Fruit fly (Drosophila melanogaster) whole organism: ENCODE measurements around the gene Nadsyn.

Experiments
- CG8478 ChIP-seq: fragments of >200 bp; optimal IDR thresholded peaks from 2 replicates; lab custom pipeline; 2018; ENCODE audit warnings: inconsistent platforms
- Dll ChIP-seq: fragments of >200 bp; optimal IDR thresholded peaks from 2 replicates; lab custom pipeline; 2017
- EcR ChIP-seq, 2 experiments: fragments of >200 bp; optimal IDR thresholded peaks; 2 replicates each; lab custom pipeline; 2017; ENCODE audit warnings: missing biosample characterization in 2 of 2, missing genetic modification characterization in 2 of 2, missing genetic modification reagents in 2 of 2
- pan ChIP-seq: fragments of >200 bp; optimal IDR thresholded peaks from 2 replicates; lab custom pipeline; 2017
- psq ChIP-seq: fragments of >200 bp; optimal IDR thresholded peaks from 2 replicates; lab custom pipeline; 2017
- usp ChIP-seq: fragments of >200 bp; optimal IDR thresholded peaks from 2 replicates; lab custom pipeline; 2017; ENCODE audit warnings: missing biosample characterization, missing genetic modification characterization, mixed read lengths

Gene Nadsyn

DNA sequence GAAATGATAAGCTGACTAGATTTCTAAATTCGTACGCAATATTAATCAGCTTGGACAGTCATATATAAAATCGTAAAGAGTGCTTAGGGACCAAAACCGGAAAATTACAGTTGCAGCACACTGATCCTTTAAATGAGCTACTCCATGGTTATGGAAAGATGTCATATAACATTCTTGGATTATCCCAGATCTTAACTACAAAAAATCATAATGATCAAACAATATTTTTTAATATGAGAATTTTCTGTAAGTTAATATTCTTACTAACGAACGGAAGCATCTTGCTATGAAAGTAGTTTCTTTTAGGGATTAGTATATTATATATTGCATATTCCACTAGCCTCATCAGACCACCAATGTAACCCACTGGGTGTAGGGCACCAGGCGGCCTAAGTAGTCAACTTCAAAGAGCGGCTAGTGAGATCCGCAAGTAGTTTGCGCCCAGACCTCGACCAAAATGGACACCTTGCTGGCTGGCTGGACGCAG is 41.6 kb downstream of the Nadsyn start, which contains the start of gene CG11162:
CG11162 (plus strand) TSS at position 437 of the 487 bp plus-strand sequence.
- no peak for TF ChIP-seq psq (lab: Kevin White, UChicago)
- no peak for TF ChIP-seq Dll (lab: Kevin White, UChicago)
- TF ChIP-seq CG8478 (lab: Kevin White, UChicago), result no peak
- no peak for TF ChIP-seq EcR (GFP tag; optimal IDR thresholded peaks at IDR 0.05; lab: Kevin White, UChicago)
- TF ChIP-seq usp, result no peak
- TF ChIP-seq pan (lab: Kevin White, UChicago), result no peak

DNA sequence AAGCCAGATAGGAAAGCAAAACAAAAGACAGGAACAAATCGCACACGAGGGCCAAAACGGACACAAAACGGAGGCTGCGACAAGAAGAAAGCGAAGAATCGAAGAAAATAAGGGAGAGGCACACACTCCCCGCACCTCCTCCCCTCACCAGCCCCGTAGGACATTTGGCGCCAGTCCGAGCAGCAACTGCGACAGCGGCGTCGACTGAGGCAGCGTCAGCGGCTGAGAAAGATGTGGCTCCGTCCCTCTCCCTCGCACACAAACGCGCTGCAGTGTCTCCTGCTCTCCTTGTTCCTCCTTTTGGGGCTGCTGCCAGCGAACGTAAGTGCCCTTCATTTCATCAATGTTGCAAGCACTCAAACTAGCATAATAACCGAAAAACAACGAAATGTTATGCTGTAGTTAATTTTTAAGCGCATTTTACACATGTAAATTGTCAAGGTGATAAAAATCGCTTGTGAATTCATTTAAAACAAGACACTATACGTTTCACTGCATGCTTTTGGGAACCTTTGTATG is 47.7 kb downstream of the Nadsyn start:
- no peak for TF ChIP-seq pan (lab: Kevin White, UChicago)
- TF ChIP-seq Dll (lab: Kevin White, UChicago), result no peak
- TF ChIP-seq usp, result no peak
- TF ChIP-seq CG8478 (lab: Kevin White, UChicago), result no peak
- no peak for TF ChIP-seq EcR (GFP tag; optimal IDR thresholded peaks at IDR 0.05; lab: Kevin White, UChicago)
- no peak for TF ChIP-seq psq (lab: Kevin White, UChicago)

DNA sequence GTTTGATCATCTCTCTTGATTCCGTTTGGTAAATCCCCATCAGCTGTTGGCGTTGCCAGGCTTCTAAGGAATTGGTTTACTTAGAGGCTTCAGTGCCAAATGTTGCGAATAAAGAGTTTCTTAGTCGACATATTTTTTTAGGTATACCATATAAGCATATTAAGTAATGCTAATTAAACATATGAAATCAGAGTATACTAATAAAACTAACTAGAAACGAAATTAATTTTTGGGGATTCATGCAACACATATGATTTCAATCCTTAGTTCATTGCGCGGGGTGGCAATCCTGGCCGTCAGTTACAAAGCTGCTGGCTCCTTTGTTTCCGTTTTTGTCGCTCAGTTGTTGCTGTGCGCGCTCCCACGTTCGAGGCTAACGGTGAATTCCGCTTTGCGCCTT is 48.7 kb downstream of the Nadsyn start, which contains the start of gene CG15760:
CG15760 (plus strand) TSS at position 334 of the 400 bp plus-strand sequence.
- TF ChIP-seq CG8478 (lab: Kevin White, UChicago), result no peak
- no peak for TF ChIP-seq psq (lab: Kevin White, UChicago)
- no peak for TF ChIP-seq usp
- no peak for TF ChIP-seq pan (lab: Kevin White, UChicago)
- no peak for TF ChIP-seq EcR (GFP tag; optimal IDR thresholded peaks at IDR 0.05; lab: Kevin White, UChicago)

DNA sequence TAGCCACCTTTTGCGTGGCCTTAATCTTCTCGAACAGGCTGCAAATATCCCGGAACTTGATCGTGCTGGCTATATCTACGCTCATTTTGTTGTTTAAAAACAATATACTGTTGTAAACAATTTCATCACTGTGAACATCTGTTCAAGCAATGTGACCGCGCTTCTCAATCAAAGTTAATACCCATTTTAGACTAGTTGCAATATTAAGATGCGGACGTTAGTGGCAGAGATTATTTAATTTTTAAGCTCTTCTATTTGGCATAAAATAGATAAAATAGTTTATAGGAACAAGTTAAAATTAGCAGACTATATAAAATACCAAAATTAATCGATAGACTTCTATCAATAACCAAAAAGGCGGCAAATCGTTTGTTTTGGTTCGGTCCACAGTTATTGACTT is 50.4 kb downstream of the Nadsyn start, which contains the start of the genes DNAlig4 and CG11164:
DNAlig4 (minus strand) TSS at position 156 of the 400 bp plus-strand sequence.
CG11164 (plus strand) TSS at position 359 of the 400 bp plus-strand sequence.
- TF ChIP-seq CG8478 (lab: Kevin White, UChicago) (no peak), psq (lab: Kevin White, UChicago) (no peak), Dll (lab: Kevin White, UChicago) (no peak), pan (lab: Kevin White, UChicago) (no peak), EcR (GFP tag; optimal IDR thresholded peaks at IDR 0.05; lab: Kevin White, UChicago) (no peak), usp (no peak)

DNA sequence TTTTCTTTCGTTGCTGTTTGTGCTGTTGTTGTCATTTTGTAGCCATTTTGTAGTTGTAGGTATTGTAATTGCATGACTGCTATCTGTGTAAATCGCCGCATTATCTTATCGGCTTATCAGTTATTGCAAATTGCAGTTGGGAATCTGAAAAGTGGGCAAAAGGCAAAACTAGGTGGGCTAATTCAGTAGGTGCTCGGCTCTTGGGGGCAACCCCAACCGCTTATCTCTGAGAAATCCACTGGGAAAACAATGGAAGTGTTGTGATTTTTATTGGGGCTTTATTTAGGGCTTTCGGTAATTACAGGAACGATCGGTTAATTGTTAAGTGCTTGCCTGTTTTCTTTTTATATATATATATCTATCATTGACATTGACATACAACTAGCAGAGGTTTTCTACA is 66.9 kb downstream of the Nadsyn start:
- TF ChIP-seq psq (lab: Kevin White, UChicago), result no peak
- no peak for TF ChIP-seq pan (lab: Kevin White, UChicago)
- TF ChIP-seq CG8478 (lab: Kevin White, UChicago), result no peak
- no peak for TF ChIP-seq EcR (GFP tag; optimal IDR thresholded peaks at IDR 0.05; lab: Kevin White, UChicago)
- TF ChIP-seq usp, result no peak
- no peak for TF ChIP-seq Dll (lab: Kevin White, UChicago)

DNA sequence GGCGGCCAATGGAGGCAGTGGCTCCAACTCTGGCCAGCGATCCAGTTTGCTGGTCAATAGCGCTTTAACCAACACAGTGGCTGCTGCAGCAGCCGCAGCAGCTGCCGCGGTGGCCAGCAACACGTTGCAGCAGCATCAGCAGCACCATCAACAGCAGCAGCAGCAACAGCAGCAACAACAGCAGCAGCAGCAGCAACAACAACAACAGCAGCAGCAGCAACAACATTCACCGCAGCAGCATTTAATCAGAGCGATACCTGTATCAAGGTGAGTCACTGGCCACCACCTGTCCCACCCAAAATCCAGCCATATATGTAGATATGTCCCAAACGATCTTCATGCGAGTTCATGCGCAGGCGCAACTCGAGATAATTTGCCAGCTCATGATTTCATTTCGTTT is 68.3 kb downstream of the Nadsyn start:
- TF ChIP-seq usp, result no peak
- no peak for TF ChIP-seq Dll (lab: Kevin White, UChicago)
- no peak for TF ChIP-seq pan (lab: Kevin White, UChicago)
- no peak for TF ChIP-seq EcR (GFP tag; optimal IDR thresholded peaks at IDR 0.05; lab: Kevin White, UChicago)
- no peak for TF ChIP-seq CG8478 (lab: Kevin White, UChicago)

DNA sequence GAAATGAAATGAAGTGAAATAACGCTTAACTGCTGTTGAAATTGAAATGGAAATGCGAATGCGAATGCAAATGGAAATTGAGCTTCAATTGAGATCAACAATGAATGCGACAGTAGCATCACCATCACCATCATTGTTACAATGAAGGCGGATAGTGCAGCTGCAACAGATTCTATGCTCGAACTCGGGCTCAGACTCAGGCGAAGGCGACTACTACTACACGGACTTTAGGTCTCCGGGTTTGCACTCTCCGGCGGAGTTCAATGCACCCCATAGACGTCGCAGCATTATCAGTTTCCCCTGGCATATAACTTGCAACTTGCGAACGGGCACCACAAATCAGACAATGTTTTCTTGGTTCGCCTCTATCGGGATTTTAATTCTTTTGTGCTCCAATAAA is 69.3 kb downstream of the Nadsyn start:
- TF ChIP-seq Dll (lab: Kevin White, UChicago) (no peak), usp (no peak), pan (lab: Kevin White, UChicago) (no peak), psq (lab: Kevin White, UChicago) (no peak)

DNA sequence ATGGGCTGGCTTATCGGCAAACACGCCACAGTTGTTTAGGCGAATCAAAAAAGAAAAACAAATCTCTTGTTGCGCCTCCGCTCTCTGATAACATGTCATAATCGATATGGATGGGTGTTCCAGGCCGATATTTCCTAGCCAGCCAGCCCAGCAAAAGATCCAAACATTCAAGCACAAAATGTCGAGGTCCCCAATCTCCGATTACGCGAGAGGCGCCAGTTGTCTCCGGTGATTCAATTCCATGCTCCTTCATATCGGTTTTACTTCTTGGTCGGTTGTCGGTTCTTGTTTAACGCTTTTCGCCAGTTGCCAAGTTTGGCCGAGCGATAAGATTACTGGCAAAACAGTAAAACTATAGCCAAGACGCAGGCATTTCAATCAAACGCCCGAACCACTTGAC is 71.9 kb downstream of the Nadsyn start:
- no peak for TF ChIP-seq Dll (lab: Kevin White, UChicago)
- TF ChIP-seq pan (lab: Kevin White, UChicago), result no peak
- no peak for TF ChIP-seq EcR (GFP tag; optimal IDR thresholded peaks at IDR 0.05; lab: Kevin White, UChicago)

DNA sequence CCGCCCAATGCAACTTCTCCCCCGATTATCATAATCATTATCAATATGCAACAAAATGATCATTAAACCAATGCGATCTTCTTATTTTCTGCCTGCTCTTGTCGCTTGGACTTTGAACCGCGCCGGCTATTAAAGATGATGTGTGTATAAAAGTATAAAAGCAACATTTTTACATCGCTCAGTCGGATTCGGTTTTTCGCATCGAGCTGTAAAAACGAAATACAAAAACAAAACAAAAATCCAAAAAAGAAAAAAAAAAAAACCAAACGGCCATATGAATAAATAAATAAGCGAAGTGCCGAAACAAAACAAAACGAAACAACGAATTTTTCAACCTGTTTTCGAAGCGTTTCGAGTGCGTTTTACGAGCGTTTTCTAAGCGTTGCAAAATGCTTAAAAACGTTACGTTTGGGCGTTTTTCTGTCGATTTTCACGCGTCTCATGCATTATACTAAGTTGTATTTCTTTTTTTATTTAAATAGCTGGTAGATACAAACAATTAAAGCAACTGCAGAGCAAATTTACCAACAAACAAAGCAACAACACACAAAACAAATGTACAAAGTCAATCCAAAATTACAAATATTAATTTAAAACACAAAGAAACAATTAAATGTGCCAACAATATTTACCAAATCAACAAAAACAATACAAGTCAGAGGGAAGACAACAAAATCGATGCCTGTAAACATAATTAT is 73.2 kb downstream of the Nadsyn start:
- no peak for TF ChIP-seq pan (lab: Kevin White, UChicago)
- no peak for TF ChIP-seq Dll (lab: Kevin White, UChicago)
- TF ChIP-seq CG8478 (lab: Kevin White, UChicago), result no peak
- TF ChIP-seq psq (lab: Kevin White, UChicago), result no peak
- no peak for TF ChIP-seq usp
- no peak for TF ChIP-seq EcR (GFP tag; optimal IDR thresholded peaks at IDR 0.05; lab: Kevin White, UChicago)

DNA sequence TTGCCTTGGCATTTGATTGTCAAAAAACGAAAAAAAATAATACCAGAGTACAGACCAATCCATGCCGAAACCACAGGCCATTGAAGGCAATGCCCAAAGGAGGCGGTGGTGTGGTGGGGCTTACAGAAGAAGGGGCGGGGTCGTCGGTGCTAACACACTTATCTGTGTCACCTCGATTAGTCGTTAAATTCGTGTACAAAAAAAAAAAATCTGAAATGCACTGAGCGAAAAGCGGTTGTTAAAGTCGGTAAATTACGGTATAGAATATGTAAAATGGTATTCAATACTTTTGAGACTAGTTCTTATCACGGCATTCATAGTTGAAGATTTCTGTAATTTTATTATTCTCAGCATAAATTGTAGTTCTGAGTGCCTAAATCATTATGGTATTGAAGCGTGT is 74.1 kb downstream of the Nadsyn start:
- TF ChIP-seq usp (no peak), CG8478 (lab: Kevin White, UChicago) (no peak), EcR (GFP tag; optimal IDR thresholded peaks at IDR 0.05; lab: Kevin White, UChicago) (no peak), pan (lab: Kevin White, UChicago) (no peak), Dll (lab: Kevin White, UChicago) (no peak), psq (lab: Kevin White, UChicago) (no peak)

DNA sequence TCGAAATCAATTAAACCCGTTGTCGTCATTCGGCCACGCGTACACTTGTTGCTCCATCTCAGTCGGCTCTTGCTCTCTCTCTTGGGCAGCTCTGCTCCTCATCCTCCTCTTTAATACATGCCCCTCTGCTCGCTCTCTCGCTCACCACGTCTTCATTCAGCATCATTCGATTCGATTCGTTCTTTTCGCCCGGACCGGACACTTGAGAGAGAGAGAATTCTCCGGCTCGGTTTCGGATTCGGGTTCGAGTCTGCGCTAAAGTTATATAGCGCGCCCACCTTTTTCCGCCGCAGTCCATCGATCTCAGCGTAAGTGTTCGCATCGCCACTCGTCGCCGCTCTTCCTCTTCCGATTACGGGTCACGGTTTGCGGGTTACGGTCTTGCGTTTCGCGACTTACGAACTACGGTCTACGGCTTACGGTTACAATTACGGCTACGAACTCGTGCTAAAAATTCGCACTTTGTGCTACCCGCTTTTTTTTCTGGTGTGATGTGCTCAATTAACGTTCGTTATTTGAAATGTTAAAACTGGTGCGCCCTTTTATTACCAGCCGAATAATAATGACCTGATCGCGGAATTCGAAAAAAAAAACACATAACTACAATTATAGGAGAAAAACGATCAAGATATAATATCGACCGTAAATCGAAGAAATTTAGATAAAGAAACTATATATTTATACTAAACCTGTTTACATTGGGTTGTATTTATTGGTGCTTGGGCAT is 76.0 kb downstream of the Nadsyn start:
- TF ChIP-seq EcR (GFP tag; optimal IDR thresholded peaks at IDR 0.05; lab: Kevin White, UChicago) (peak in 1 of 2 experiments; percentile 22), Dll (lab: Kevin White, UChicago) (no peak)
